Fruit fly (Drosophila melanogaster) ovary, adult (tissue): ENCODE data around the gene Spt7.

Experiments
- CG17801 ChIP-seq: fragments of 200-800 bp; optimal IDR thresholded peaks from 2 replicates; lab custom pipeline; 2019; ENCODE audit warnings: missing biosample characterization, mild to moderate bottlenecking, missing genetic modification characterization, moderate library complexity; ENCODE audit not compliant: partially characterized antibody

Gene Spt7

DNA sequence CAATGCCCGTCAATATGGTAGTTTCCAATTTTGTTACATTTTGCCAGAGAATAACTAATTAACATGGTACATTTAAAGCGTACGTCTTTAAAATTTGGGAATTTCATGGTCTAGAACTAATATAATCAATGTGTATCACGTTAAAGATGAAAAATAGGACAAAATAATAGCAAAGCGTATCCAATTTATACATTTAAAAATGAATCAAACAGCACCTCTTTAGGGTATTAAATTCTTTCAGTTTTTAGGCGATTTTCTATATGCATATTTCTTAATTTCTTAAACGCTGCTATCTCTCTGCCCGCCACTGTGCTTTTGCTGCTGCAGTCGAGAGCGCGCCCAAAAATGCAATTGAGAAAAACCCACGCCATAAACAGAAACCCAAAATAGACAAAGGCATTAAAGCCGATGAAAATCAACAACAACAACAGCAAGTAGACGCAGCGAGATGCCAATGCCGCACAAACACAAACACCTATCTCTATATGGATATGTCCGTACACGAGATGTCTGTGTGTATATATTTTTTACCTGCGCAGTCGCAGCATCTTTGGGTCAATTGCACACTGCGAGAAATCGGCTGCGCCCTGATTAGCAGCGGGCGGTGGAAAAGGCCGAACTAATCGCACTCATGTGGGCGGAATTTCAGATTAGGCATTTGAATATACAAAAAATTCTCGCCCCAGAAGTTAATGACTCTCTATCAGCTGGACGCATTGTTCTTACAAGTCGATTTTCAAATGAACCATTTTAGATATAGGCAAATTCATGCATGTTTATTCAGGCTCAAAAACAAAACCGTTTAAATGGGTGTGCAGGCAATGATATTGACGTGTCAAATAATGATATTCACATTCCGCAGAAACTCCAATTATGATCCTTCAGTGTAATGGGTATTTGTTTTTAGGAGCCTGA, 20.9 kb upstream of the Spt7 start:
- TF ChIP-seq CG17801 (GFP tag; lab: Kevin White, UChicago): peak; percentile 87

DNA sequence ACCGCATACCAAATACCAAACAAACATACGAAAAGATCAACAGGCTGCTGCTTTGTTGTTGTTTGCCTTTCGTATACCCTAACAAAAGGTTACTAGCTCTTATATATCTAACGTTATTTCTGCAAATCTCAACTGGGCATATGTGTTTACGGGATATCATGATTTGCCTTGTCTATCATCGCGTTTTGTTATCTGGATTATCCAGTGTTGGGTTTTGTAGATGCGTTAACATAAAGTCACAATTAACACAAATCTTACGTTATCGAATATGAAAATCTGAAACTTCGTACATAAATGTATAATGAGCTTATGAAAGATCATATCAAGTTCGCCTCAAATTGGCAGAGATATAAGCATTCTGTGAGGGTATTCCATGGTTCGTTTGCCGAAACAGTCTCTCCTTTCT, 20.0 kb upstream of the Spt7 start:
- no peak for TF ChIP-seq CG17801 (GFP tag; lab: Kevin White, UChicago)

DNA sequence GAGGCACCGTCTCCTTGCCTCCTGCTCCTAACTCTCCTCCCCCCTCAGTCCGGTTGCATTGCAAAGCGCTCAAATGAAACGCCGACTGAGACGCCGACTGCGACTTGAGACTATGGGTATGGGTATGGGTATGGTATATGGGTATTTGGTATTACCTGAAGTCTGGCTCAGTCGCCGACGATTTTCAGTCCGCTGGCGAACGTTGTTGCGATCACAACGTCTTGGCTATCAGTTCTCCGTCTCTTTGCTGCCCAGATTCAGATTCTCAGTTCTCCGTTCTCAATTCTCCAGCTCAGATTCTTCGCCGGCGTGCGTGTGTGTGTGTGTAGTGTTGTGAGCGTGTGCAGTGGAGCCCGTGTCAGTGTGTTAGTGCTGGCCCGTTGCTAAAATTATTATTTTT, 19.6 kb upstream of the Spt7 start, which contains the start of gene CG6398:
TSS of gene CG6398 (plus strand) at position 185 of the 400 bp plus-strand sequence.
- no peak for TF ChIP-seq CG17801 (GFP tag; lab: Kevin White, UChicago)

DNA sequence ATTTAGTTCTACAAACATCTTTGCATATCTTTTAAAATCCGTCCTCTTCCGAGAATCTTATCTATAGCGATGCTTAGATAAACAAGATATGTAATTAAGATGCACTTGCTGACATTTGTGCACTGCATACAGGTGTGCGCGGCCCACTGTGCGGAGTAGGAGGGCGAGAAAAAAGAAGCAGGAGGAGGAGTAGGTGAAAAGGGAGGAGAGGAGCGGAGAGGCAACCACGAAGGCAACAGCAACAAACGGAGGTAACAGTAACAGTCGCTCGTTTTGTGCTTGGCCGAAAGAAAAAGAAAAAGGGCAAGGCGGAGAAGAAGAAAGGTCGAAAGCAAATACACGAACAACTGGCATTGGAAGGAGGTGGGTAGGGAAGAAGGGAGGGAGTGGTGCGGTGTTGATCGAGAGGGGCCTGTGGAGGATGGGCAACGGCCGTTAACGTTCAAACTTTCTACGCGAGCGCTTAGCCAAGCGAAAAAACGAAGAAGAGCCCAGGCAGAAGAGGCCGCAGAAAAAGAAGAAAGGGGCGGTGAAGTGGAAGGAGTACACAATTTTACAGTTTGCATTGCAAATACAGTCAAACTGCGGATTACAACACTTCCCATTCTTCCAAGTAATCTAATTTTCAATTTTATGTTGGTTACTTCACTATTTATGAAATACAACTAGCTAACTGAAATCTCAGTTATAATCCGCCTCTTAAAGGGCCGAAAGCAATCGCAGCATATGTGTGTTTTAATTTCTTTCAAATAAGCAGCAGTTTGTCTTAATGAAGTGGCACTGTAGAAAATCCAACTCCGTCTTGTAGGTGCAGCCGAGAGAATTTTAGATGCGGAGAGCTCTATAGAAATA, 17.9 kb upstream of the Spt7 start:
- peak; percentile 21 for TF ChIP-seq CG17801 (GFP tag; lab: Kevin White, UChicago)

DNA sequence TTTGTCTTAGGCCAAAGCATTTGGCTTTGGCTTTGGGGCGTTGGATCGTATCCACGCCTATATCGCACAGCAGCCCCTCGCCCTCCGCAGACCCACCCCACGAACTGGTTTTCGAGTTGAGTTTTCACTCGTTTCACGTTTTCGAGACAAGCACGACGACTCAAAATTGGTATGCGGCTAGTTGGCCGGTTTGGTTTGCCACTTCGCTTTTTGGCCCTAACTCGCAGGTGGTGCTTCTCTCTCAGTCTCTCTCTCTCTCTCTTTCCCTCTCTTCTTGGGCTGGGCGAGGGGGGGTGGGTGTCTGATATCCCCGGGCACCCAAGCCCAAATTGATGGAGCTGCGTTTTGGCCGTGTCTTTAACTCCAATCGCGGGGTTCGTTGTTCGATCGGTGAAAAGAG, 16.3 kb upstream of the Spt7 start:
- no peak for TF ChIP-seq CG17801 (GFP tag; lab: Kevin White, UChicago)

DNA sequence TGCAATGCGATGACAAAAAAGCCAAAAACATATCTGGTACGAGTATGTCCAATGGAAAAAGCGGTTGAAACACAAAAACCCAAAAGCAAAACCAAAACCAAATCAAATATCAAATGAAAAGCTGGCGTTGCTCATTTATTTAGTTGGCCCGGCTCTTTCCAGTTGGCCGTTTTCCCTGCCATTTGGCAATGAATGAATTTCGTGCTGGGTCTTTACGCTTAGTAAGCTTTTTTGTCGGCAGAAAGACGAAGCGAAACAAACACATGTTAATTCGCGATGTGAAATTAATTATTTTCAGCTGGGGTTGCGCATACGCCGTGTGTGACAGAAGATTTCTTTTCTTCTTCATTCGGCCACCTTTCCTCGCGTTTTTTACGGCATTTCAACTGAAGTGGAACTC, 15.5 kb upstream of the Spt7 start:
- peak; percentile 24 for TF ChIP-seq CG17801 (GFP tag; lab: Kevin White, UChicago)

DNA sequence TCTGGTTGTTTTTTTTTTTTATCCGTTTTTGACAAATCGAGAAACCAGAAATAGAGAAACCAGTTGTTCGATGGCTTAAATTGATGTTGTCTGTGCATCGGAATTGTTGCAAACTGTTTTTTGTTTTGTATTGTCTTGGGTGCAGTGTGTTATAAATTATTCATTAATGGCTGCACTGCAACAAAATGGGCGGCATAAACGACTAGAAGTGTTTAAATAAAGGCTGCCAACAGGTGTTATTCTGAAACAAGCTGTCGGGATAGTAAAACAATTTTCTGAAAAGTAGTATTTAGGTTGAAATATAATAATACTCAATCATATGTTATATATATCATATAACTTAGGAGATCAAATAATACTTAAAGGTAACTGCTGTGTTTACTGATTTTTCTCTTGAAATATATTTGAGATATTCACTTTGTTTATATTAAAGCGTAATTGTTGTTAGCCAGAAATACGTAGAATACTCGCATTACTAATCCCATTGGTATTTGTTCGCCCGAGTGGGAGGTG, 13.8 kb upstream of the Spt7 start:
- TF ChIP-seq CG17801 (GFP tag; lab: Kevin White, UChicago): no peak

DNA sequence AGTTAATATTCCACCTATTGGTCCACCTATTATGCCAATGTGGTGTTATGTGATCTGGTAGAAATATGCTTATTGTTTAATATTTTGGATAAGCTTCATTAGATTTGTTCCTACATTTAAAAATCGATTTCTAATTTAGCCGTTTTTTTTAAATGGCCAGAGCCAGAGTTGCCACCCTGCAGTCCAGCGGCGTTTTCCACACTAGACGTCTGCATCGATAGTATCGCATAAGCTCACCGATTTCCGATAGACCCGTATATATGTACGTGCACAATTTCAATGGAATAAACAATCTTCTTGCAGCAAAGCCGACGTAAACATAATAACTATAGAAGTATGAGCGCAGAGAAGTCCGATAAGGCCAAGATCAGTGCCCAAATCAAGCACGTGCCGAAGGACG, 8.3 kb upstream of the Spt7 start, which contains the start of gene Taf9:
TSS of gene Taf9 (plus strand) at position 239 of the 400 bp plus-strand sequence.
- no peak for TF ChIP-seq CG17801 (GFP tag; lab: Kevin White, UChicago)

DNA sequence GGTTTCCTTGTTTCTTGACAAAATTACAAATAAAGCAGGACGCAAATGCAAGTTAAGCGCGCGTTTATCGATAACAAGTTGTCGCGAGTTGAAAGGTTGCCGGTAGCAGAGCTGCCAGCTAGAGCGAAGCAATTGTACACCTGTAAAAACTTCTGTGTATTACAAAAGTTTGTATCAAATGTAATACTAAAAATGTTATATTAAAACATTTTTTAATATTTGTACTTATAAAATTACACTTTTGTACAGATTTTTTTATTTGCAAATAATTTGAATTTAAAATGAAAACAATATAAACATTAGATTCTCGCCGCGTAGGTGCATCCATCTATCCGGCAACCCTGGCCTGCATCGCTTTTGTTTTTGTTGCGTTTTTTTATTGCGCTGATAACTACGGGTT, 5.6 kb upstream of the Spt7 start, which contains the start of the genes CG8142 and Ucp4A:
TSS of gene CG8142 (minus strand) at position 82 of the 400 bp plus-strand sequence.
TSS of gene Ucp4A (plus strand) at position 327 of the 400 bp plus-strand sequence.
- peak; percentile 96 for TF ChIP-seq CG17801 (GFP tag; lab: Kevin White, UChicago)

DNA sequence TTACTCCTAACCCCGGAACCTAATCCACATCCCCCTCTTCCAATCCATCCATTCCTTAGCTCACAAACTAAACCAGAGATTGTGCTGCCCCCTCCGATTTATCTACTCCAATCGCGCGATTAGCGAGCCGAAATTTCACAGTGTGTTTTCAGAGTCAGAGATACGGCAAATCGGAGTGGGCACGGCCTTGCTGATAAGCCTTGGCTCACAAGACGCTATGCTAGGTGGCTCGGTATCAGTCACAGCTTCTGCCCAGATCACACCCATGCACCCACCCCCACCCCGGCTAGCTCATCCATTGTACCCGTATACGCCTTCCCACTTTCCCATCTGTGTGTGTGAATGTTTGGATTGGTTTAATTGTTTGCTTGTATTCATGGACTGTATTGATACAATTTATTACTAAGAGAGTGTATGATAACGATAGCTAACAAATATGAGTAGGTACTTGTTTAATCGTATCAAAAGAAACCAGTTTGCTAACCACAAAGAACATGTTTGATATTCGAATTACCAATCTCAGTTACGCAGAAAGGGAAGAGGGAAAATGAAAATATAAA, 4.4 kb upstream of the Spt7 start:
- TF ChIP-seq CG17801 (GFP tag; lab: Kevin White, UChicago): no peak

DNA sequence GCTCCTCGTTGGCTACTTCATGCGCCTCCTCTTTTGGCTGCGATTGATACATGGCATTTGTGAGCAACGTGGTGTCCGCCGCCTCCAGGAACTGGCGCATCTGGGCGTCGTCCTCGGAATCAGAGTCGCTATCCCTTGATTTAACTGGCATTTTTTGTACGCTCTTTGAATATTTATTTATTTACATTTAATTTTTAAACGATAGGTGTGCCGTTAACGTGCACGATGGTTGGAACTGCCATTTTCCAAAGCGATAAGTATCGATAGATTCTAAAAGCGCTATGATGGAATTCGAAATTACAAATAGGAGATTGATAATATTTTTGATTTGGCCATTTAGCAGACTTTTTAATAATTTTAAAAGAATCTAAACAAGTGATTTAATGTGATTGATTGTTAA, 2.2 kb downstream of the Spt7 start, which contains the start of gene CG32554:
TSS of gene CG32554 (minus strand) at position 229 of the 400 bp plus-strand sequence.
- TF ChIP-seq CG17801 (GFP tag; lab: Kevin White, UChicago): no peak

DNA sequence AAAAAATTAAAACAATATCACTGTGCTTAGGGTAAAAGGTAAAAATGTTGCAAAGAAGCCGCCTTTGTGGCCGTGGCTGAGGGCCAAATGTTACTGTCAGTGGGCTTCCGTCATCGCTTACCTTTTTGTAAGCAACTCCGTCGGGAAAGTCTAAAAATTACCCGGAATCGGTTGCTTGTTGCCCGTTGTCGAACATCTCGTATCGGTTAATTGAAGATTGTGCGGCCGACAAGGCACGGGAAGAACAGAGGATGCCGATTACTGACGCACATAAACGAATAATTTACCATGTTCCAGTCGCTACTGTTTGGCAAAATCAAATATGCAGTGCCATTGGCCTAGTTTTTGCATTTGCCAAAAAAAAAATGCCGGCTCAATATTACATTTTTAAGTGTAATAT, 5.8 kb downstream of the Spt7 start, which contains the start of gene Mco4:
TSS of gene Mco4 (minus strand) at position 101 of the 400 bp plus-strand sequence.
- TF ChIP-seq CG17801 (GFP tag; lab: Kevin White, UChicago): no peak

DNA sequence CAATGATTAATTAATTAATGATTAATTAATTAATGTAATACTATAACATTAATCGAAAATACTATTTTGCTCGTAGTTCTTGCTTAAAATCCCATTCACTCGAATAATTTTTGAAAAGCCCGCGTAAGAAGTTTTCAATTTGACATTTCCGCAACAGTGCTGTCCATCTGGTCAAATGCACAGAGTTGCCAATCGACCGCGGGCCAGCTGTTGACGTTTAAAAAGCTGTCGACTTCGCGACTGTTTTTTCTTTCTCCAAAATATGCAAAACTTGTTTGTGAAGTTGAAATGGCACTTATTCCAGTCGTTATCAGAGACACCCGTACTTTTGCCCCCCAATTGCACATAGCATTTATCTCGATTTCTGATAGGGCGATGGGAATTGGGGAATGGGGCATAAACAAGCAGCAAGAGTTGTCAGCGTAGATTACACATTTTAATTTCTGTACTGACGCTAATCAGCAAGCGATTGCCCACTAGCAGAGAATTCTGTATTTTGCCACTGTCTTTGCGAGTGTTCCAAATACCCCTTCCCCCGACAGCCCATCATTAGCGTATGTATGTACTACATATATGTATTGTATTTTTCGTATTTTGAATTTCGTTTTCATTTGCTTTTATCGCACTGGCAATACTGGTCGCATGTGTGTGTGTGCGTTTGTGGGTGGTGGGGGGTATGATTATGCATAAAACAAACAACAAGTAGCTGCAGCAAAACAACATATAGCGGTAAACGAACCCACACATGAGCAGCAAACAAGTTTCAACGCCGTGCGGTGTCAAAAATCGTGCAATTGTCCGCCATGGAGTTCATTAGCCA, 6.4 kb downstream of the Spt7 start, which contains the start of gene Srx:
TSS of gene Srx (plus strand) at position 517 of the 820 bp plus-strand sequence.
- TF ChIP-seq CG17801 (GFP tag; lab: Kevin White, UChicago): peak; percentile 65
